Worm (Caenorhabditis elegans): ENCODE measurements around the gene T07A9.12.

Gene T07A9.12

DNA sequence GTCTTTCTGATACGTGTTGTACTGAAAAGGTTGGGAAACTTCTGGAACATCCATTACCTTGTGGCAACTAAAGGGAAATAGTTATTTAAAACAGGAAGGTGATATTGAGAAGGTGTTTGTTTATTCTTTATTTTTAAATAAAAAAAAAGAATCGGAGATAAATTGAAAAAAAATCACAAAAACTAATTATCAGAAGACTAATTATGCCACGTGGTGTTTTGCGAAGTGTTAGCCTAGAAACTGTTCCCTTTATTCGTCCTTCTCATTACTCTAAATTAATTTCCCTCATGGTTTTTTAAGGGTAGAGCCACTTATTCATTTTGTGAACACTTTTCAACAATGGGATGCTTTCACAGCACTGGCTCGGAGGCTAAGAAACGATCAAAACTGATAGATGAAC lies 9.3 kb upstream of the T07A9.12 start, which contains the start of gene gpa-4:
Gene gpa-4, plus strand, starts transcription at position 301 of the 400 bp plus-strand sequence.
- TF ChIP-seq T22C8.4 (GFP tag; IDR thresholded peaks at IDR 0.05) (no peak), tab-1 (GFP tag; IDR thresholded peaks at IDR 0.05) (no peak), flt-1 (GFP tag; IDR thresholded peaks at IDR 0.05) (no peak), cog-1 (tag; optimal IDR thresholded peaks at IDR 0.05) (no peak), ztf-29 (GFP tag; IDR thresholded peaks at IDR 0.05) (no peak), ref-1 (GFP tag; conservative IDR thresholded peaks at IDR 0.05) (no peak), klf-2 (GFP tag; conservative IDR thresholded peaks at IDR 0.05) (no peak), med-1 (GFP tag; optimal IDR thresholded peaks at IDR 0.05; ENCODE audit: insufficient read depth) (no peak), ztf-23 (GFP tag; IDR thresholded peaks at IDR 0.05) (no peak)

DNA sequence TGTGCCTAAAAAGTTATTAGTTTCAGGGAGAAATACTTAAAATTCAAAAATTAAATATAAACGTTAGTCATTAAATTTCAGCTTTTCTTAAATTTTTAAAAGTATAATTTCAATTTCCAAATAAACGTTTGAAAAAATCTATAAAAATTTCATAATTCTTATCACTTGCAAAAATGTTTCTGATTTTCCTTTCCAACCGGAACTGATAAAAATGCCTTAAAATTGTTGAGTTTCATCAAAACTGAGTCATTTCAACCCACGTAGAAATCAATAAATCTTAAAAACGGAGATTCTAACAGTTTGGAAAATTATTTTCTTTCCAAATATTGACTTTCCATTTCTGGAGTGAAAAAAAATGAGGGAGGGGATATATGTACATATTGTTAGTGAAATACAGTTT lies 1.8 kb upstream of the T07A9.12 start:
- TF ChIP-seq T22C8.4 (GFP tag; IDR thresholded peaks at IDR 0.05): no peak
- TF ChIP-seq flt-1 (GFP tag; IDR thresholded peaks at IDR 0.05): no peak
- TF ChIP-seq cog-1 (tag; optimal IDR thresholded peaks at IDR 0.05): no peak
- no peak for TF ChIP-seq klf-2 (GFP tag; conservative IDR thresholded peaks at IDR 0.05)
- no peak for TF ChIP-seq tab-1 (GFP tag; IDR thresholded peaks at IDR 0.05)
- no peak for TF ChIP-seq ztf-23 (GFP tag; IDR thresholded peaks at IDR 0.05)
- TF ChIP-seq ztf-29 (GFP tag; IDR thresholded peaks at IDR 0.05): no peak
- TF ChIP-seq ref-1 (GFP tag; conservative IDR thresholded peaks at IDR 0.05): no peak
- no peak for TF ChIP-seq med-1 (GFP tag; optimal IDR thresholded peaks at IDR 0.05; ENCODE audit: insufficient read depth)

DNA sequence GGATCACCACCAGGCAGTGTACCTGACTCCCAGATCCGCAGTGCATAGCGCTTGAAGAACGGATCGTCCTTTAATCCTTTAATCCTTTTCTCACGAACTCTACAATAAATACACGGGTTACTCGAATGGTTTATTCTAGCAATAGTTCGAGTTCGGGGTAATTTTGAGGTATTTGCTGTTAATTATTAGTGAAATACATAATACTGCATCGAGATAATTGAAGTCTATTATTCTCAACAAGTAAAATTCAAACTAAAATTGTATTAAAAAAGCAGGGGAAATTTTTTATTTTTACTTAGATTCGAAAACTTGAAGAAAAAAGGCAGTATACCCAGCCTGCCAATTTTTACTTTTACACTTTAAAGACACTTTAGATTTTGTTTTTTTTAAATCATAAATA lies 732 bp upstream of the T07A9.12 start, which contains the start of gene kgb-1:
Gene kgb-1, minus strand, starts transcription at position 101 of the 400 bp plus-strand sequence.
- TF ChIP-seq tab-1 (GFP tag; IDR thresholded peaks at IDR 0.05) (no peak), T22C8.4 (GFP tag; IDR thresholded peaks at IDR 0.05) (no peak), ref-1 (GFP tag; conservative IDR thresholded peaks at IDR 0.05) (no peak), cog-1 (tag; optimal IDR thresholded peaks at IDR 0.05) (no peak), ztf-29 (GFP tag; IDR thresholded peaks at IDR 0.05) (no peak), med-1 (GFP tag; optimal IDR thresholded peaks at IDR 0.05; ENCODE audit: insufficient read depth) (no peak), klf-2 (GFP tag; conservative IDR thresholded peaks at IDR 0.05) (no peak), flt-1 (GFP tag; IDR thresholded peaks at IDR 0.05) (no peak), ztf-23 (GFP tag; IDR thresholded peaks at IDR 0.05) (no peak)

DNA sequence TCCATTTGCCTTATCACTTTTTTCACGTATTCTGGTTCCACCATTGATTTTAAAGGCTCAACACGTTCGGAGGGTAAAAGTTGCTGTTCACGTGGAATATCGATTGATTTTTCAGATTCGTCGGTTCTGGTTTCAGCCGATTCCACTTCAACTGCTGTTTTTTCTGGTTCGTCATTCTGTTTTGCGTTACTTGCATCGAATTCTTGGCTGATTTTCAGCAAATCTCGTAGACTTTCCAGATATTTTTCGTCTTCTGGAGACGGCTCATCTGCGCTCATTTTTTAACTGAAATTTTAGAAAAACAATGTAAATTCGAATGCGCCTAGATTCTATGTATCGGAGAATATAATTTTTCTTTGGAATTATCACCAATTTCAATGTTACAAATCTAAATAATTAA lies 9.0 kb downstream of the T07A9.12 start, which contains the start of gene eri-1:
Gene eri-1, minus strand, starts transcription at position 285 of the 400 bp plus-strand sequence.
- no peak for TF ChIP-seq ref-1 (GFP tag; conservative IDR thresholded peaks at IDR 0.05)
- TF ChIP-seq T22C8.4 (GFP tag; IDR thresholded peaks at IDR 0.05): peak; percentile 46; the same call in 1 of the 2 replicates

DNA sequence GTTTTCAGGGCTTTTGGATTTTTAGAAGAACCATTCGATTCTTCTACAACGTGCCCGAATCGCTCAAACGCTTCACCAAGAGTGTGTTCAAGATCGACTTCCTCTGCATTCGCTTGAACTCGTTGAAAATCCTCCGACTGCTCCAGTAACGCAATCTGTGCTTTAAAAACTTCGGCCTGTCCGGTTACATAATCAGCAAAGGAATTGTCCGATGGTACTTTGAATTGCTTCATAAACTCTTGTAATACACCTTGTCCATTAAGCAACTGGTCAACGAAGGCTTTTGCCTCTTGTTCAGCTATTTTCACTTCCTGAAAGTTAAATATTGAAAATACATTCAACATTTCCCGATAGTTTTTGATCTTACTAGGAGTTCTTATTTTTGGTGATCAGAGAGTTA lies 10.0 kb downstream of the T07A9.12 start:
- TF ChIP-seq T22C8.4 (GFP tag; IDR thresholded peaks at IDR 0.05) (no peak), flt-1 (GFP tag; IDR thresholded peaks at IDR 0.05) (no peak), ztf-29 (GFP tag; IDR thresholded peaks at IDR 0.05) (no peak), med-1 (GFP tag; optimal IDR thresholded peaks at IDR 0.05; ENCODE audit: insufficient read depth) (no peak), klf-2 (GFP tag; conservative IDR thresholded peaks at IDR 0.05) (no peak), ztf-23 (GFP tag; IDR thresholded peaks at IDR 0.05) (no peak), cog-1 (tag; optimal IDR thresholded peaks at IDR 0.05) (no peak), tab-1 (GFP tag; IDR thresholded peaks at IDR 0.05) (no peak), ref-1 (GFP tag; conservative IDR thresholded peaks at IDR 0.05) (no peak)

DNA sequence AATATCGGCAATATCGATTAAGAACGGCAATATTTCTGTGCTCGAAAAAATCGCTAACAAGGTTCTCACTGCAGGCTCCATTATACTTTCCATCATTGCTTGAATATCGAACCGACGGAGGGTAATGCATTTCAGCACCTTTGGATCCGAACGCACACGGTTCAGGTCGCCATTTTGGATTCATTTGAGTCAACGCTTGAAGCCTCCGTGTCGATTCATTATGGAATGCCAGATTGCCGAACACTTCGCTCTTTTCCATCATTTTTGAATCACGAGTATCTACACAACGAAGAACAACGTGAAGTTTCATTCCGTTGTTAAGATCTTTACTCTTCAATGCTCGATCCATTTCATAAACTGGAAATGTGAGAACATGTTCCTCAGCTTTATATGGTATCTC lies 11.4 kb downstream of the T07A9.12 start:
- no peak for TF ChIP-seq tab-1 (GFP tag; IDR thresholded peaks at IDR 0.05)
- no peak for TF ChIP-seq T22C8.4 (GFP tag; IDR thresholded peaks at IDR 0.05)
- TF ChIP-seq med-1 (GFP tag; optimal IDR thresholded peaks at IDR 0.05; ENCODE audit: insufficient read depth): no peak
- no peak for TF ChIP-seq flt-1 (GFP tag; IDR thresholded peaks at IDR 0.05)
- no peak for TF ChIP-seq cog-1 (tag; optimal IDR thresholded peaks at IDR 0.05)
- no peak for TF ChIP-seq klf-2 (GFP tag; conservative IDR thresholded peaks at IDR 0.05)
- no peak for TF ChIP-seq ref-1 (GFP tag; conservative IDR thresholded peaks at IDR 0.05)
- no peak for TF ChIP-seq ztf-23 (GFP tag; IDR thresholded peaks at IDR 0.05)
- no peak for TF ChIP-seq ztf-29 (GFP tag; IDR thresholded peaks at IDR 0.05)

DNA sequence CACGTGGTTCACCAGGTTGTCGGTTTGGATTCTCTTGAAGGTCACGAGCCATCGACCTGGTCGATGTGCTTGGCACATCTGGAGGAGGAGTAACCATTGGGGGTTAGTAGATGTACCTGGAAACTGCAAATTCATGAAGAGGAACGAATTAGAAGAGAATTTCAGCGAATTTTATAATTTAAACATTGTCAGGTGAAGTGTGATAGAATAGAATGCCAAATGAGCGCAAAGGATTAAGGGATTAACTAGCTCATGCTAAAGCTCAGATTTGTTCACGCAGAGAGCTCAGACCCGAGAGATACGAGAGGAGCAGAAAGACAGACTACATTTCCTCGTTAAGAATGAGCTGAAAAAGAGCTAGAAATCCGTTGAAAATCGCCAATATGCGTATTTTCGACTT lies 14.4 kb downstream of the T07A9.12 start, which contains the start of gene daf-18:
Gene daf-18, minus strand, starts transcription at position 126 of the 400 bp plus-strand sequence.
- TF ChIP-seq med-1 (GFP tag; optimal IDR thresholded peaks at IDR 0.05; ENCODE audit: insufficient read depth) (no peak), klf-2 (GFP tag; conservative IDR thresholded peaks at IDR 0.05) (no peak), ztf-23 (GFP tag; IDR thresholded peaks at IDR 0.05) (no peak), T22C8.4 (GFP tag; IDR thresholded peaks at IDR 0.05) (no peak), cog-1 (tag; optimal IDR thresholded peaks at IDR 0.05) (no peak), ztf-29 (GFP tag; IDR thresholded peaks at IDR 0.05) (no peak), ref-1 (GFP tag; conservative IDR thresholded peaks at IDR 0.05) (no peak), tab-1 (GFP tag; IDR thresholded peaks at IDR 0.05) (no peak), flt-1 (GFP tag; IDR thresholded peaks at IDR 0.05) (no peak)

DNA sequence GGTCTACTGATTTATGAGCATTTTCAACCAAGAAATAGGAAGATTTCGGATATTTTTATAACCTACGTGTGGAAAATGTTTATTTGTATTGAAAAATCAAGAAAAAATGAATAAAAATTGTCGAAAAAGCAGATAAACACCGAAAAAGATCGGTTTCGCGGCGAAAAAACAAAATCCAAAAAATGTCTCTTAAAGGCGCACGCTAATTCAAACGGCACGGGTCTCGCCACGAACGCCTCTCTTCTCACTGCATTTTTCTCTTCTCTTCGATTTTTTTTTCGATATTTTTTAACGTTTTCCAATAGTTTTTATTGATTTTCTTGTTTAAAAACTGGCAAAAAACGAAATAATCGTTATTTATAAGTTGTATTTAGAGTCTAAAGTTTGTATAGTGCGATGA lies 14.9 kb downstream of the T07A9.12 start:
- TF ChIP-seq klf-2 (GFP tag; conservative IDR thresholded peaks at IDR 0.05) (no peak), T22C8.4 (GFP tag; IDR thresholded peaks at IDR 0.05) (no peak), med-1 (GFP tag; optimal IDR thresholded peaks at IDR 0.05; ENCODE audit: insufficient read depth) (no peak), cog-1 (tag; optimal IDR thresholded peaks at IDR 0.05) (no peak), tab-1 (GFP tag; IDR thresholded peaks at IDR 0.05) (no peak), flt-1 (GFP tag; IDR thresholded peaks at IDR 0.05) (no peak), ztf-23 (GFP tag; IDR thresholded peaks at IDR 0.05) (no peak), ztf-29 (GFP tag; IDR thresholded peaks at IDR 0.05) (no peak), ref-1 (GFP tag; conservative IDR thresholded peaks at IDR 0.05) (no peak)

DNA sequence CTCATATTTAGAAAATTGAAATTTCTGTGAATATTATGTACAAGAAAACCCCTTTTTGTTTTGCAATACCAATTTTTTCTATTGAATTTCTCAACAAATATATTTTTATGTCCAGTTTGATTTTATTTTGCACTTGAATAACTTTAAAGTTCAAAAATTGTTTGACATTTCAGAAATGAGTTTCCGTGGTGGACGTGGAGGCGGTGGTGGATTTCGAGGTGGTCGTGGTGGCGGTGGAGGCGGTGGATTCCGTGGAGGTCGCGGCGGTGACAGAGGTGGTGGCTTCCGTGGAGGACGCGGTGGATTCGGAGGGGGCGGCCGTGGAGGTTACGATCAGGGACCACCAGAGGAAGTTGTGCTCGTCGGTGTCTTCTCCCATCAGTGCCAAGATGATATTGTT lies 15.3 kb downstream of the T07A9.12 start, which contains the start of gene garr-1:
Gene garr-1, plus strand, starts transcription at position 174 of the 400 bp plus-strand sequence.
- TF ChIP-seq ref-1 (GFP tag; conservative IDR thresholded peaks at IDR 0.05) (no peak), med-1 (GFP tag; optimal IDR thresholded peaks at IDR 0.05; ENCODE audit: insufficient read depth) (no peak), ztf-23 (GFP tag; IDR thresholded peaks at IDR 0.05) (no peak)

DNA sequence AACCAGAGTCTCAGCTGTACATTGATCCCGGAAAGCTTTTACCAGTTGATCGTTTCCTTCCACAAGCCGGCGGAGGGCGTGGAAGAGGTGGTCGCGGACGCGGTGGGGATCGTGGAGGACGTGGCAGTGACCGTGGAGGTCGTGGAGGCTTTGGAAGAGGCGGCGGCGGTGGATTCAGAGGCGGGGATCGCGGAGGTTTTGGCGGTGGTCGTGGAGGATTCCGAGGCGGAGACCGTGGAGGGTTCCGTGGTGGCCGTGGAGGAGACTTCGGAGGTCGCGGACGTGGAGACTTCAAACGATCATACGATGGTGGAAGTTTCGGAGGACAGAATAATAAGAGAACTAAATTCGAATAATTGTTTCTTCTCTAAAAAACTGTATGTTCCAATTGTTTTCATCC lies 15.9 kb downstream of the T07A9.12 start:
- no peak for TF ChIP-seq T22C8.4 (GFP tag; IDR thresholded peaks at IDR 0.05)
- no peak for TF ChIP-seq ztf-23 (GFP tag; IDR thresholded peaks at IDR 0.05)
- TF ChIP-seq klf-2 (GFP tag; conservative IDR thresholded peaks at IDR 0.05): no peak
- no peak for TF ChIP-seq flt-1 (GFP tag; IDR thresholded peaks at IDR 0.05)
- no peak for TF ChIP-seq cog-1 (tag; optimal IDR thresholded peaks at IDR 0.05)
- no peak for TF ChIP-seq ref-1 (GFP tag; conservative IDR thresholded peaks at IDR 0.05)
- TF ChIP-seq tab-1 (GFP tag; IDR thresholded peaks at IDR 0.05): no peak
- no peak for TF ChIP-seq ztf-29 (GFP tag; IDR thresholded peaks at IDR 0.05)
- TF ChIP-seq med-1 (GFP tag; optimal IDR thresholded peaks at IDR 0.05; ENCODE audit: insufficient read depth): no peak

Measured in whole organism, midembryonic.